Worm (Caenorhabditis elegans) whole organism, midembryonic: ENCODE measurements around the gene vha-5.

ENCODE experiments used
- T22C8.4 ChIP-seq: fragments of 200-800 bp; sonication (Bioruptor generic); IDR thresholded peaks from 2 replicates; pipeline ENCODE4 v1.3.6; 2022; ENCODE audit warnings: missing genetic modification characterization, missing compliant biosample characterization
- cog-1 ChIP-seq: sonication (generic microtip); optimal IDR thresholded peaks from 2 replicates; lab custom pipeline; 2016; ENCODE audit warnings: missing genetic modification characterization, missing compliant biosample characterization
- flt-1 ChIP-seq: fragments of 200-800 bp; sonication (Bioruptor generic); IDR thresholded peaks from 2 replicates; pipeline ENCODE4 v1.3.6; 2022; ENCODE audit warnings: missing genetic modification characterization, missing compliant biosample characterization
- klf-2 ChIP-seq: fragments of 200-800 bp; sonication (Bioruptor generic); conservative IDR thresholded peaks from 2 replicates; pipeline ENCODE4 v1.3.6; 2022; ENCODE audit warnings: missing genetic modification reagents, missing genetic modification characterization, missing compliant biosample characterization
- med-1 ChIP-seq: sonication (generic microtip); optimal IDR thresholded peaks from 2 replicates; lab custom pipeline; 2017; ENCODE audit warnings: missing genetic modification characterization, mild to moderate bottlenecking, missing compliant biosample characterization, antibody characterized with exemption, missing genetic modification reagents; ENCODE audit not compliant: insufficient read depth
- ref-1 ChIP-seq: fragments of 200-800 bp; sonication (Bioruptor generic); conservative IDR thresholded peaks from 2 replicates; pipeline ENCODE4 v1.3.6; 2022; ENCODE audit warnings: missing genetic modification reagents, missing genetic modification characterization, missing compliant biosample characterization
- tab-1 ChIP-seq: fragments of 200-800 bp; sonication (Bioruptor generic); IDR thresholded peaks from 2 replicates; pipeline ENCODE4 v1.3.6; 2022; ENCODE audit warnings: missing genetic modification characterization, missing compliant biosample characterization
- ztf-23 ChIP-seq: fragments of 200-800 bp; sonication (Bioruptor generic); IDR thresholded peaks from 2 replicates; pipeline ENCODE4 v1.3.6; 2022; ENCODE audit warnings: missing genetic modification reagents, missing genetic modification characterization, missing compliant biosample characterization
- ztf-29 ChIP-seq: fragments of 200-800 bp; sonication (Bioruptor generic); IDR thresholded peaks from 2 replicates; pipeline ENCODE4 v1.3.6; 2022; ENCODE audit warnings: missing genetic modification reagents, missing genetic modification characterization, missing compliant biosample characterization

- no peak for TF ChIP-seq klf-2 (GFP tag; lab: Robert Waterston, UW)
- no peak for TF ChIP-seq ztf-23 (GFP tag; lab: Robert Waterston, UW)
- no peak for TF ChIP-seq flt-1
- TF ChIP-seq tab-1 (GFP tag; lab: Robert Waterston, UW) = no peak
- TF ChIP-seq ztf-29 (GFP tag; lab: Robert Waterston, UW) = no peak
- TF ChIP-seq cog-1 (tag; lab: Kevin White, UChicago) = no peak
- no peak for TF ChIP-seq T22C8.4 (GFP tag; lab: Robert Waterston, UW)
- TF ChIP-seq med-1 (GFP tag; lab: Kevin White, UChicago) = no peak
- no peak for TF ChIP-seq ref-1 (GFP tag; lab: Robert Waterston, UW)
Observed at ce11 chrIV:8333554-8333953, 29.8 kb downstream of the vha-5 start.
